Worm (Caenorhabditis elegans) whole organism, early embryonic: Measurements from ENCODE around the gene F40F9.10.

Source experiments
- B0310.2 ChIP-seq: sonication (generic microtip); optimal IDR thresholded peaks from 2 replicates; lab custom pipeline; 2016; ENCODE audit warnings: mild to moderate bottlenecking, missing genetic modification characterization, missing compliant biosample characterization
- F13C5.2 ChIP-seq: sonication (generic microtip); optimal IDR thresholded peaks from 2 replicates; lab custom pipeline; 2017; ENCODE audit warnings: mild to moderate bottlenecking, missing genetic modification characterization, inconsistent platforms, missing compliant biosample characterization
- aly-1 ChIP-seq: sonication (generic microtip); optimal IDR thresholded peaks from 2 replicates; lab custom pipeline; 2016; ENCODE audit warnings: missing genetic modification characterization, missing compliant biosample characterization
- ama-1 ChIP-seq: fragments of 150-350 bp; optimal IDR thresholded peaks from 2 replicates; lab custom pipeline; 2014
- ceh-13 ChIP-seq: fragments of 200-800 bp; sonication (Bioruptor generic); optimal IDR thresholded peaks from 2 replicates; lab custom pipeline; 2018; ENCODE audit warnings: mild to moderate bottlenecking, missing genetic modification characterization, missing compliant biosample characterization
- ceh-36 ChIP-seq: sonication (generic microtip); optimal IDR thresholded peaks from 2 replicates; lab custom pipeline; 2016; ENCODE audit warnings: missing genetic modification characterization, inconsistent platforms, missing compliant biosample characterization
- ets-7 ChIP-seq: sonication (generic microtip); optimal IDR thresholded peaks from 2 replicates; lab custom pipeline; 2016; ENCODE audit warnings: missing genotype, missing genetic modification characterization, missing compliant biosample characterization
- flt-1 ChIP-seq: fragments of 200-800 bp; sonication (Bioruptor generic); IDR thresholded peaks from 2 replicates; pipeline ENCODE4 v1.3.6; 2022; ENCODE audit warnings: missing genetic modification characterization, missing compliant biosample characterization
- hmbx-1 ChIP-seq: sonication (generic microtip); optimal IDR thresholded peaks from 2 replicates; lab custom pipeline; 2016; ENCODE audit warnings: mild to moderate bottlenecking, missing genetic modification characterization, missing compliant biosample characterization
- hmg-4 ChIP-seq: fragments of 200-800 bp; sonication (Bioruptor generic); optimal IDR thresholded peaks from 2 replicates; lab custom pipeline; 2018; ENCODE audit warnings: mild to moderate bottlenecking, missing genetic modification characterization, missing compliant biosample characterization
- hnd-1 ChIP-seq: sonication (generic microtip); optimal IDR thresholded peaks from 2 replicates; lab custom pipeline; 2016; ENCODE audit warnings: missing genetic modification characterization, missing compliant biosample characterization
- pes-1 ChIP-seq: fragments of 200-800 bp; sonication (Bioruptor generic); IDR thresholded peaks from 2 replicates; pipeline ENCODE4 v1.3.6; 2022; ENCODE audit warnings: missing genetic modification reagents, missing genetic modification characterization, missing compliant biosample characterization
- scrt-1 ChIP-seq: fragments of 200-800 bp; sonication (Bioruptor generic); IDR thresholded peaks from 2 replicates; pipeline ENCODE4 v1.3.6; 2022; ENCODE audit warnings: missing genetic modification characterization, missing compliant biosample characterization
- sea-1 ChIP-seq: fragments of 200-800 bp; sonication (Bioruptor generic); conservative IDR thresholded peaks from 2 replicates; pipeline ENCODE4 v1.3.6; 2022; ENCODE audit warnings: missing genetic modification characterization, missing compliant biosample characterization
- tbx-11 ChIP-seq: fragments of 200-800 bp; sonication (Bioruptor generic); IDR thresholded peaks from 2 replicates; pipeline ENCODE4 v1.3.6; 2022; ENCODE audit warnings: missing genetic modification characterization, missing compliant biosample characterization
- tbx-37 ChIP-seq: fragments of 200-800 bp; sonication (Bioruptor generic); conservative IDR thresholded peaks from 2 replicates; pipeline ENCODE4 v1.3.6; 2022; ENCODE audit warnings: missing genetic modification reagents, missing genetic modification characterization, missing compliant biosample characterization
- tra-4 ChIP-seq: sonication (generic microtip); optimal IDR thresholded peaks from 2 replicates; lab custom pipeline; 2017; ENCODE audit warnings: missing genetic modification characterization, missing compliant biosample characterization

The F40F9.10 gene

ce11 chrV:9663948-9664347 is 49.5 kb downstream of the F40F9.10 start:
- TF ChIP-seq hmg-4 (GFP tag; lab: Kevin White, UChicago) (no peak), tra-4 (tag; lab: Kevin White, UChicago) (no peak), B0310.2 (tag; lab: Kevin White, UChicago) (no peak), pes-1 (no peak), ceh-36 (tag; lab: Kevin White, UChicago) (no peak), flt-1 (GFP tag; lab: Robert Waterston, UW) (no peak), ets-7 (no peak), hnd-1 (tag; lab: Kevin White, UChicago) (no peak), hmbx-1 (tag; lab: Kevin White, UChicago) (no peak), scrt-1 (GFP tag; lab: Robert Waterston, UW) (no peak), sea-1 (GFP tag; lab: Robert Waterston, UW) (no peak), tbx-37 (no peak), tbx-11 (GFP tag; lab: Robert Waterston, UW) (no peak), ama-1 (lab: Kevin White, UChicago) (no peak), ceh-13 (no peak), aly-1 (no peak), F13C5.2 (tag; lab: Kevin White, UChicago) (no peak)

- TF ChIP-seq scrt-1 (GFP tag; lab: Robert Waterston, UW) (no peak), ets-7 (no peak), tbx-37 (no peak), ama-1 (lab: Kevin White, UChicago) (no peak), ceh-13 (no peak), aly-1 (no peak), hmg-4 (GFP tag; lab: Kevin White, UChicago) (no peak), tbx-11 (GFP tag; lab: Robert Waterston, UW) (no peak), pes-1 (no peak)
These were observed 51.9 kb downstream of the F40F9.10 start, which contains the start of gene pitr-4 for ce11 chrV:9661514-9661913. pitr-4 (minus strand) TSS chrV:9661614.
